Worm (Caenorhabditis elegans) whole organism, L4 larva: ENCODE measurements around the gene lsm-3.

Source experiments
- D1046.2 ChIP-seq: fragments of 200-800 bp; sonication (Bioruptor generic); IDR thresholded peaks from 2 replicates; pipeline ENCODE4 v1.3.6; 2022; ENCODE audit warnings: missing genetic modification characterization, missing compliant biosample characterization
- F26F4.8 ChIP-seq: fragments of 200-800 bp; sonication (Bioruptor generic); conservative IDR thresholded peaks from 2 replicates; pipeline ENCODE4 v1.3.6; 2022; ENCODE audit warnings: missing genetic modification characterization, missing compliant biosample characterization
- F44E2.7 ChIP-seq: fragments of 200-800 bp; sonication (Bioruptor generic); IDR thresholded peaks from 2 replicates; pipeline ENCODE4 v2.1.2; 2022; ENCODE audit warnings: missing genetic modification characterization, missing compliant biosample characterization
- R02D3.7 ChIP-seq: fragments of 150-350 bp; sonication (generic microtip); optimal IDR thresholded peaks from 3 replicates; lab custom pipeline; 2014; ENCODE audit warnings: missing biosample characterization, missing genetic modification characterization
- T20F7.1 ChIP-seq: fragments of 200-800 bp; sonication (Bioruptor generic); optimal IDR thresholded peaks from 2 replicates; lab custom pipeline; 2018; ENCODE audit warnings: mild to moderate bottlenecking, missing genetic modification characterization, missing compliant biosample characterization
- Y48G9A.11 ChIP-seq: fragments of 200-800 bp; sonication (Bioruptor generic); IDR thresholded peaks from 2 replicates; pipeline ENCODE4 v1.3.6; 2022; ENCODE audit warnings: missing genetic modification reagents, missing genetic modification characterization, missing compliant biosample characterization
- Y75B8A.6 ChIP-seq: fragments of 200-800 bp; sonication (Bioruptor generic); IDR thresholded peaks from 2 replicates; pipeline ENCODE4 v1.3.6; 2022; ENCODE audit warnings: missing genetic modification reagents, missing genetic modification characterization, missing compliant biosample characterization
- attf-4 ChIP-seq: sonication (generic microtip); optimal IDR thresholded peaks from 3 replicates; lab custom pipeline; 2017; ENCODE audit warnings: missing biosample characterization, missing genetic modification characterization
- ceh-20 ChIP-seq: fragments of 200-800 bp; sonication (Bioruptor generic); IDR thresholded peaks from 2 replicates; pipeline ENCODE4 v1.3.6; 2022; ENCODE audit warnings: missing genetic modification reagents, missing genetic modification characterization, missing compliant biosample characterization
- ceh-82 ChIP-seq: sonication (generic microtip); optimal IDR thresholded peaks from 2 replicates; lab custom pipeline; 2017; ENCODE audit warnings: missing biosample characterization, missing genetic modification characterization
- cey-2 ChIP-seq: sonication (generic microtip); optimal IDR thresholded peaks from 3 replicates; lab custom pipeline; 2017; ENCODE audit warnings: missing genetic modification characterization, mild to moderate bottlenecking, missing compliant biosample characterization, antibody characterized with exemption, borderline replicate concordance; ENCODE audit not compliant: insufficient read depth
- daf-12 ChIP-seq: fragments of 150-350 bp; optimal IDR thresholded peaks from 2 replicates; lab custom pipeline; 2014; ENCODE audit warnings: missing biosample characterization, missing genetic modification reagents, missing genetic modification characterization
- daf-16 ChIP-seq, 3 experiments: sonication (generic microtip); optimal IDR thresholded peaks; 2 replicates each; lab custom pipeline; 2016 to 2017; ENCODE audit warnings: missing genetic modification characterization in 3 of 3, missing genetic modification reagents in 3 of 3, mild to moderate bottlenecking in 2 of 3, missing compliant biosample characterization in 2 of 3, missing biosample characterization in 1 of 3, moderate library complexity in 1 of 3
- dmd-9 ChIP-seq: fragments of 200-800 bp; sonication (Bioruptor generic); IDR thresholded peaks from 2 replicates; pipeline ENCODE4 v1.3.6; 2022; ENCODE audit warnings: missing genetic modification reagents, missing genetic modification characterization, missing compliant biosample characterization
- duxl-1 ChIP-seq: sonication (generic microtip); optimal IDR thresholded peaks from 2 replicates; lab custom pipeline; 2016; ENCODE audit warnings: mild to moderate bottlenecking, missing genetic modification characterization, moderate library complexity, missing compliant biosample characterization; ENCODE audit not compliant: poor library complexity
- dve-1 ChIP-seq: sonication (generic microtip); optimal IDR thresholded peaks from 2 replicates; lab custom pipeline; 2017; ENCODE audit warnings: antibody characterized with exemption, mild to moderate bottlenecking, missing genetic modification characterization, missing compliant biosample characterization; ENCODE audit not compliant: insufficient read depth
- egl-43 ChIP-seq: fragments of 200-800 bp; sonication (Bioruptor generic); IDR thresholded peaks from 2 replicates; pipeline ENCODE4 v1.3.6; 2022; ENCODE audit warnings: missing genetic modification reagents, missing genetic modification characterization, missing compliant biosample characterization
- gei-8 ChIP-seq: fragments of 200-800 bp; sonication (Bioruptor generic); optimal IDR thresholded peaks from 2 replicates; lab custom pipeline; 2018; ENCODE audit warnings: mild to moderate bottlenecking, missing genetic modification characterization, missing compliant biosample characterization
- hif-1 ChIP-seq, 2 experiments: sonication (generic microtip); optimal IDR thresholded peaks; 2 replicates each; lab custom pipeline; 2016 to 2017; ENCODE audit warnings: missing compliant biosample characterization in 2 of 2, missing genetic modification characterization in 2 of 2, missing genetic modification reagents in 2 of 2, missing genotype in 2 of 2, mild to moderate bottlenecking in 1 of 2
- hlh-11 ChIP-seq: fragments of 200-800 bp; sonication (Bioruptor generic); optimal IDR thresholded peaks from 2 replicates; lab custom pipeline; 2018; ENCODE audit warnings: mild to moderate bottlenecking, missing genetic modification characterization, missing compliant biosample characterization
- hlh-30 ChIP-seq: sonication (generic microtip); optimal IDR thresholded peaks from 2 replicates; lab custom pipeline; 2017; ENCODE audit warnings: antibody characterized with exemption, mild to moderate bottlenecking, missing genetic modification characterization, missing compliant biosample characterization; ENCODE audit not compliant: insufficient read depth
- jun-1 ChIP-seq: fragments of 150-350 bp; optimal IDR thresholded peaks from 2 replicates; lab custom pipeline; 2014; ENCODE audit warnings: missing biosample characterization, missing genetic modification reagents, missing genetic modification characterization
- lin-13 ChIP-seq: fragments of 150-350 bp; optimal IDR thresholded peaks from 2 replicates; lab custom pipeline; 2014; ENCODE audit warnings: missing biosample characterization, missing genetic modification reagents, missing genetic modification characterization
- lin-29 ChIP-seq: fragments of 200-800 bp; sonication (Bioruptor generic); IDR thresholded peaks from 2 replicates; pipeline ENCODE4 v1.3.6; 2022; ENCODE audit warnings: missing genetic modification reagents, missing genetic modification characterization, missing compliant biosample characterization
- lin-39 ChIP-seq: fragments of 150-350 bp; optimal IDR thresholded peaks from 2 replicates; lab custom pipeline; 2014; ENCODE audit warnings: missing biosample characterization, missing genetic modification reagents, missing genetic modification characterization
- madf-9 ChIP-seq: fragments of 200-800 bp; sonication (Bioruptor generic); conservative IDR thresholded peaks from 2 replicates; pipeline ENCODE4 v1.3.6; 2022; ENCODE audit warnings: missing genetic modification reagents, missing genetic modification characterization, missing compliant biosample characterization
- mdl-1 ChIP-seq, 2 experiments: fragments of 150-350 bp in 1 of 2; sonication (generic microtip) in 1 of 2; optimal IDR thresholded peaks; 2 replicates each; lab custom pipeline; 2014 to 2017; ENCODE audit warnings: missing biosample characterization in 2 of 2, missing genetic modification characterization in 2 of 2
- mdt-29 ChIP-seq: fragments of 200-800 bp; sonication (Bioruptor generic); IDR thresholded peaks from 2 replicates; pipeline ENCODE4 v1.3.6; 2022; ENCODE audit warnings: missing genetic modification reagents, missing genetic modification characterization, missing compliant biosample characterization
- mep-1 ChIP-seq: fragments of 150-350 bp; sonication (generic microtip); optimal IDR thresholded peaks from 3 replicates; lab custom pipeline; 2014; ENCODE audit warnings: missing biosample characterization, missing genetic modification characterization
- mes-2 ChIP-seq: sonication (generic microtip); optimal IDR thresholded peaks from 2 replicates; lab custom pipeline; 2016; ENCODE audit warnings: missing genotype, mild to moderate bottlenecking, missing genetic modification characterization, missing compliant biosample characterization; ENCODE audit not compliant: poor library complexity, severe bottlenecking
- mxl-3 ChIP-seq: fragments of 200-800 bp; sonication (Bioruptor generic); optimal IDR thresholded peaks from 2 replicates; lab custom pipeline; 2018; ENCODE audit warnings: mild to moderate bottlenecking, missing genetic modification characterization, missing compliant biosample characterization
- nhr-10 ChIP-seq: fragments of 150-350 bp; optimal IDR thresholded peaks from 2 replicates; lab custom pipeline; 2014; ENCODE audit warnings: missing biosample characterization, missing genetic modification characterization
- nhr-102 ChIP-seq: sonication (generic microtip); optimal IDR thresholded peaks from 2 replicates; lab custom pipeline; 2016; ENCODE audit warnings: mild to moderate bottlenecking, missing genetic modification characterization, moderate library complexity, missing compliant biosample characterization
- nhr-111 ChIP-seq: fragments of 200-800 bp; sonication (Bioruptor generic); optimal IDR thresholded peaks from 2 replicates; lab custom pipeline; 2018; ENCODE audit warnings: mild to moderate bottlenecking, missing genetic modification characterization, missing compliant biosample characterization
- nhr-25 ChIP-seq: sonication (generic microtip); optimal IDR thresholded peaks from 2 replicates; lab custom pipeline; 2017; ENCODE audit warnings: missing genetic modification characterization, mild to moderate bottlenecking, missing compliant biosample characterization, antibody characterized with exemption, moderate library complexity, borderline replicate concordance; ENCODE audit not compliant: insufficient read depth
- nhr-28 ChIP-seq: fragments of 150-350 bp; optimal IDR thresholded peaks from 2 replicates; lab custom pipeline; 2014; ENCODE audit warnings: missing biosample characterization, missing genetic modification characterization
- nhr-42 ChIP-seq: fragments of 200-800 bp; sonication (Bioruptor generic); IDR thresholded peaks from 2 replicates; pipeline ENCODE4 v1.3.6; 2022; ENCODE audit warnings: missing genetic modification characterization, missing compliant biosample characterization
- nhr-48 ChIP-seq: sonication (generic microtip); optimal IDR thresholded peaks from 2 replicates; lab custom pipeline; 2016; ENCODE audit warnings: mild to moderate bottlenecking, missing genetic modification characterization, missing compliant biosample characterization
- nhr-6 ChIP-seq: fragments of 150-350 bp; optimal IDR thresholded peaks from 2 replicates; lab custom pipeline; 2014; ENCODE audit warnings: missing biosample characterization, missing genetic modification characterization
- nhr-76 ChIP-seq: fragments of 150-350 bp; optimal IDR thresholded peaks from 2 replicates; lab custom pipeline; 2014; ENCODE audit warnings: missing biosample characterization, missing genetic modification characterization
- nhr-77 ChIP-seq: fragments of 150-350 bp; optimal IDR thresholded peaks from 2 replicates; lab custom pipeline; 2014; ENCODE audit warnings: missing biosample characterization, missing genetic modification characterization
- pqm-1 ChIP-seq: sonication (generic microtip); optimal IDR thresholded peaks from 2 replicates; lab custom pipeline; 2017; ENCODE audit warnings: missing biosample characterization, missing genetic modification characterization
- sdz-12 ChIP-seq: fragments of 200-800 bp; sonication (Bioruptor generic); optimal IDR thresholded peaks from 2 replicates; lab custom pipeline; 2018; ENCODE audit warnings: mild to moderate bottlenecking, missing genetic modification characterization, missing compliant biosample characterization
- unc-130 ChIP-seq: sonication (generic microtip); optimal IDR thresholded peaks from 2 replicates; lab custom pipeline; 2016; ENCODE audit warnings: missing genetic modification reagents, missing genetic modification characterization, missing compliant biosample characterization
- unc-62 ChIP-seq, 3 experiments: fragments of 150-350 bp in 1 of 3; sonication (generic microtip); optimal IDR thresholded peaks in 2 of 3; peaks in 1 of 3; 1 replicate in 1 of 3; 2 replicates in 2 of 3; lab custom pipeline; 2014 to 2017; ENCODE audit warnings: missing biosample characterization in 3 of 3, missing genetic modification characterization in 3 of 3, missing genetic modification reagents in 3 of 3, missing genotype in 1 of 3

lsm-3 gene

ce11 chrIV:13392230-13392629 is 5.2 kb downstream of the lsm-3 start (continued):
- TF ChIP-seq nhr-25 (tag; lab: Kevin White, UChicago), result no peak
- TF ChIP-seq madf-9 (GFP tag; lab: Robert Waterston, UW), result no peak
- 0 out of 2 replicates have a peak, but pooled peaks have one; percentile 44 for TF ChIP-seq egl-43 (GFP tag; lab: Robert Waterston, UW)
- no peak for TF ChIP-seq T20F7.1 (GFP tag; lab: Kevin White, UChicago)
- no peak for TF ChIP-seq dve-1
- TF ChIP-seq ceh-82, result no peak
- peak; percentile 68 for TF ChIP-seq sdz-12 (GFP tag; lab: Kevin White, UChicago)
- no peak for TF ChIP-seq mxl-3 (GFP tag; lab: Kevin White, UChicago)
- TF ChIP-seq nhr-42 (GFP tag; lab: Robert Waterston, UW), result 0 out of 2 replicates have a peak, but pooled peaks have one; percentile 33
- no peak for TF ChIP-seq lin-39
- TF ChIP-seq dmd-9 (GFP tag; lab: Robert Waterston, UW), result no peak
- no peak for TF ChIP-seq attf-4 (tag; lab: Kevin White, UChicago)
- TF ChIP-seq nhr-6 (tag; lab: Kevin White, UChicago), result no peak

ce11 chrIV:13393246-13393716 is 6.3 kb downstream of the lsm-3 start:
- TF ChIP-seq nhr-6 (tag; lab: Kevin White, UChicago) (peak; percentile 34), hlh-30 (tag; lab: Kevin White, UChicago) (peak; percentile 75), duxl-1 (tag; lab: Kevin White, UChicago) (no peak), unc-62 (GFP tag; optimal IDR thresholded peaks at IDR 0.05 in 1 of 2; lab: Kevin White, UChicago) (peak in 1 of 2 experiments; percentile 83), unc-62 (tag; optimal IDR thresholded peaks at IDR 0.05; lab: Kevin White, UChicago) (no peak), gei-8 (GFP tag; lab: Kevin White, UChicago) (peak; percentile 46), nhr-10 (tag; lab: Kevin White, UChicago) (peak; percentile 87), mdt-29 (GFP tag; lab: Robert Waterston, UW) (peak; percentile 61), Y48G9A.11 (peak; percentile 22; the same call in 1 of the 2 replicates), R02D3.7 (tag; lab: Kevin White, UChicago) (no peak), madf-9 (GFP tag; lab: Robert Waterston, UW) (no peak), sdz-12 (GFP tag; lab: Kevin White, UChicago) (no peak), F44E2.7 (no peak), dve-1 (peak; percentile 52), nhr-111 (GFP tag; lab: Kevin White, UChicago) (no peak), daf-16 (GFP tag; optimal IDR thresholded peaks at IDR 0.05; lab: Kevin White, UChicago) (peak in 1 of 2 experiments; percentile 55), daf-16 (tag; optimal IDR thresholded peaks at IDR 0.05; lab: Kevin White, UChicago) (peak; percentile 70), hlh-11 (tag; lab: Kevin White, UChicago) (peak; percentile 91), pqm-1 (tag; lab: Kevin White, UChicago) (peak; percentile 31), mes-2 (tag; lab: Kevin White, UChicago) (peak; percentile 7), jun-1 (no peak), nhr-48 (tag; lab: Kevin White, UChicago) (peak; percentile 81), ceh-20 (GFP tag; lab: Robert Waterston, UW) (peak; percentile 7; the same call in 1 of the 2 replicates), D1046.2 (no peak), lin-29 (GFP tag; lab: Robert Waterston, UW) (no peak), mxl-3 (GFP tag; lab: Kevin White, UChicago) (peak; percentile 21), mdl-1 (tag; optimal IDR thresholded peaks at IDR 0.05; lab: Kevin White, UChicago) (peak in 1 of 2 experiments; percentile 75), cey-2 (peak; percentile 1), hif-1 (tag; optimal IDR thresholded peaks at IDR 0.05; lab: Kevin White, UChicago) (peak in 1 of 2 experiments; percentile 62), nhr-102 (tag; lab: Kevin White, UChicago) (peak; percentile 45), F26F4.8 (GFP tag; lab: Robert Waterston, UW) (no peak), mep-1 (tag; lab: Kevin White, UChicago) (peak; percentile 5), nhr-77 (tag; lab: Kevin White, UChicago) (peak; percentile 21), nhr-25 (tag; lab: Kevin White, UChicago) (no peak), daf-12 (no peak), unc-130 (GFP tag; lab: Kevin White, UChicago) (no peak), nhr-28 (tag; lab: Kevin White, UChicago) (peak; percentile 68), lin-13 (GFP tag; lab: Kevin White, UChicago) (peak; percentile 23), nhr-76 (tag; lab: Kevin White, UChicago) (no peak), Y75B8A.6 (GFP tag; lab: Robert Waterston, UW) (0 out of 2 replicates have a peak, but pooled peaks have one; percentile 57)
